Worm (Caenorhabditis elegans) whole organism, L4 larva: ENCODE results near the gene C34E7.3.

ENCODE experiments used
- F10B5.3 ChIP-seq: sonication (generic microtip); optimal IDR thresholded peaks from 2 replicates; lab custom pipeline; 2016; ENCODE audit warnings: mild to moderate bottlenecking, missing genetic modification characterization, missing compliant biosample characterization
- F26F4.8 ChIP-seq: fragments of 200-800 bp; sonication (Bioruptor generic); conservative IDR thresholded peaks from 2 replicates; pipeline ENCODE4 v1.3.6; 2022; ENCODE audit warnings: missing genetic modification characterization, missing compliant biosample characterization
- F37D6.2 ChIP-seq: sonication (generic microtip); optimal IDR thresholded peaks from 2 replicates; lab custom pipeline; 2016; ENCODE audit warnings: mild to moderate bottlenecking, missing genetic modification characterization, missing compliant biosample characterization
- F44E2.7 ChIP-seq: fragments of 200-800 bp; sonication (Bioruptor generic); IDR thresholded peaks from 2 replicates; pipeline ENCODE4 v2.1.2; 2022; ENCODE audit warnings: missing genetic modification characterization, missing compliant biosample characterization
- T20F7.1 ChIP-seq: fragments of 200-800 bp; sonication (Bioruptor generic); optimal IDR thresholded peaks from 2 replicates; lab custom pipeline; 2018; ENCODE audit warnings: mild to moderate bottlenecking, missing genetic modification characterization, missing compliant biosample characterization
- Y5F2A.4 ChIP-seq: fragments of 200-800 bp; sonication (Bioruptor generic); optimal IDR thresholded peaks from 2 replicates; lab custom pipeline; 2018; ENCODE audit warnings: mild to moderate bottlenecking, missing genetic modification characterization, missing compliant biosample characterization
- aly-2 ChIP-seq: sonication (generic microtip); optimal IDR thresholded peaks from 2 replicates; lab custom pipeline; 2018; ENCODE audit warnings: missing biosample characterization, missing genetic modification characterization
- ama-1 ChIP-seq: fragments of 150-350 bp; optimal IDR thresholded peaks from 2 replicates; lab custom pipeline; 2014; ENCODE audit warnings: inconsistent platforms, mixed read lengths
- arid-1 ChIP-seq: fragments of 200-800 bp; sonication (Bioruptor generic); conservative IDR thresholded peaks from 2 replicates; pipeline ENCODE4 v1.3.6; 2022; ENCODE audit warnings: missing genetic modification reagents, missing genetic modification characterization, missing compliant biosample characterization
- cey-2 ChIP-seq: sonication (generic microtip); optimal IDR thresholded peaks from 3 replicates; lab custom pipeline; 2017; ENCODE audit warnings: missing genetic modification characterization, mild to moderate bottlenecking, missing compliant biosample characterization, antibody characterized with exemption, borderline replicate concordance; ENCODE audit not compliant: insufficient read depth
- ctbp-1 ChIP-seq: fragments of 200-800 bp; sonication (Bioruptor generic); IDR thresholded peaks from 2 replicates; pipeline ENCODE4 v1.3.6; 2022; ENCODE audit warnings: missing genetic modification reagents, missing genetic modification characterization, missing compliant biosample characterization
- daf-16 ChIP-seq, 3 experiments: sonication (generic microtip); optimal IDR thresholded peaks; 2 replicates each; lab custom pipeline; 2016 to 2017; ENCODE audit warnings: missing genetic modification characterization in 3 of 3, missing genetic modification reagents in 3 of 3, mild to moderate bottlenecking in 2 of 3, missing compliant biosample characterization in 2 of 3, missing biosample characterization in 1 of 3, moderate library complexity in 1 of 3
- dmd-6 ChIP-seq: fragments of 200-800 bp; sonication (Bioruptor generic); IDR thresholded peaks from 2 replicates; pipeline ENCODE4 v1.3.6; 2022; ENCODE audit warnings: missing genetic modification reagents, missing genetic modification characterization, missing compliant biosample characterization
- dmd-8 ChIP-seq: fragments of 200-800 bp; sonication (Bioruptor generic); IDR thresholded peaks from 2 replicates; pipeline ENCODE4 v1.3.6; 2022; ENCODE audit warnings: missing genetic modification characterization, missing compliant biosample characterization
- dpl-1 ChIP-seq: fragments of 150-350 bp; optimal IDR thresholded peaks from 2 replicates; lab custom pipeline; 2014; ENCODE audit warnings: missing biosample characterization, missing genetic modification reagents, missing genetic modification characterization
- dve-1 ChIP-seq: sonication (generic microtip); optimal IDR thresholded peaks from 2 replicates; lab custom pipeline; 2017; ENCODE audit warnings: antibody characterized with exemption, mild to moderate bottlenecking, missing genetic modification characterization, missing compliant biosample characterization; ENCODE audit not compliant: insufficient read depth
- egl-43 ChIP-seq: fragments of 200-800 bp; sonication (Bioruptor generic); IDR thresholded peaks from 2 replicates; pipeline ENCODE4 v1.3.6; 2022; ENCODE audit warnings: missing genetic modification reagents, missing genetic modification characterization, missing compliant biosample characterization
- fkh-10 ChIP-seq: fragments of 150-350 bp; optimal IDR thresholded peaks from 2 replicates; lab custom pipeline; 2014; ENCODE audit warnings: missing biosample characterization, missing genetic modification reagents, missing genetic modification characterization
- gei-8 ChIP-seq: fragments of 200-800 bp; sonication (Bioruptor generic); optimal IDR thresholded peaks from 2 replicates; lab custom pipeline; 2018; ENCODE audit warnings: mild to moderate bottlenecking, missing genetic modification characterization, missing compliant biosample characterization
- hif-1 ChIP-seq, 2 experiments: sonication (generic microtip); optimal IDR thresholded peaks; 2 replicates each; lab custom pipeline; 2016 to 2017; ENCODE audit warnings: missing compliant biosample characterization in 2 of 2, missing genetic modification characterization in 2 of 2, missing genetic modification reagents in 2 of 2, missing genotype in 2 of 2, mild to moderate bottlenecking in 1 of 2
- hlh-11 ChIP-seq: fragments of 200-800 bp; sonication (Bioruptor generic); optimal IDR thresholded peaks from 2 replicates; lab custom pipeline; 2018; ENCODE audit warnings: mild to moderate bottlenecking, missing genetic modification characterization, missing compliant biosample characterization
- hlh-30 ChIP-seq: sonication (generic microtip); optimal IDR thresholded peaks from 2 replicates; lab custom pipeline; 2017; ENCODE audit warnings: antibody characterized with exemption, mild to moderate bottlenecking, missing genetic modification characterization, missing compliant biosample characterization; ENCODE audit not compliant: insufficient read depth
- lin-38 ChIP-seq: fragments of 200-800 bp; sonication (Bioruptor generic); IDR thresholded peaks from 2 replicates; pipeline ENCODE4 v1.3.6; 2022; ENCODE audit warnings: missing genetic modification reagents, missing genetic modification characterization, missing compliant biosample characterization
- madf-5 ChIP-seq, 2 experiments: fragments of 200-800 bp; sonication (Bioruptor generic); IDR thresholded peaks; 2 replicates each; pipeline ENCODE4 v1.3.6; 2022; ENCODE audit warnings: missing compliant biosample characterization in 2 of 2, missing genetic modification characterization in 2 of 2
- mdl-1 ChIP-seq, 2 experiments: fragments of 150-350 bp in 1 of 2; sonication (generic microtip) in 1 of 2; optimal IDR thresholded peaks; 2 replicates each; lab custom pipeline; 2014 to 2017; ENCODE audit warnings: missing biosample characterization in 2 of 2, missing genetic modification characterization in 2 of 2
- mxl-2 ChIP-seq: fragments of 200-800 bp; sonication (Bioruptor generic); conservative IDR thresholded peaks from 2 replicates; pipeline ENCODE4 v1.3.6; 2022; ENCODE audit warnings: missing genetic modification reagents, missing genetic modification characterization, missing compliant biosample characterization
- mxl-3 ChIP-seq: fragments of 200-800 bp; sonication (Bioruptor generic); optimal IDR thresholded peaks from 2 replicates; lab custom pipeline; 2018; ENCODE audit warnings: mild to moderate bottlenecking, missing genetic modification characterization, missing compliant biosample characterization
- nhr-102 ChIP-seq: sonication (generic microtip); optimal IDR thresholded peaks from 2 replicates; lab custom pipeline; 2016; ENCODE audit warnings: mild to moderate bottlenecking, missing genetic modification characterization, moderate library complexity, missing compliant biosample characterization
- nhr-11 ChIP-seq: fragments of 150-350 bp; optimal IDR thresholded peaks from 2 replicates; lab custom pipeline; 2014; ENCODE audit warnings: missing biosample characterization, missing genetic modification characterization
- nhr-28 ChIP-seq: fragments of 150-350 bp; optimal IDR thresholded peaks from 2 replicates; lab custom pipeline; 2014; ENCODE audit warnings: missing biosample characterization, missing genetic modification characterization
- nhr-41 ChIP-seq: fragments of 200-800 bp; sonication (Bioruptor generic); IDR thresholded peaks from 2 replicates; pipeline ENCODE4 v1.3.6; 2022; ENCODE audit warnings: missing genetic modification reagents, missing genetic modification characterization, missing compliant biosample characterization
- nhr-42 ChIP-seq: fragments of 200-800 bp; sonication (Bioruptor generic); IDR thresholded peaks from 2 replicates; pipeline ENCODE4 v1.3.6; 2022; ENCODE audit warnings: missing genetic modification characterization, missing compliant biosample characterization
- nhr-76 ChIP-seq: fragments of 150-350 bp; optimal IDR thresholded peaks from 2 replicates; lab custom pipeline; 2014; ENCODE audit warnings: missing biosample characterization, missing genetic modification characterization
- php-3 ChIP-seq: fragments of 200-800 bp; sonication (Bioruptor generic); IDR thresholded peaks from 2 replicates; pipeline ENCODE4 v1.3.6; 2022; ENCODE audit warnings: missing genetic modification reagents, missing genetic modification characterization, missing compliant biosample characterization
- pqm-1 ChIP-seq: sonication (generic microtip); optimal IDR thresholded peaks from 2 replicates; lab custom pipeline; 2017; ENCODE audit warnings: missing biosample characterization, missing genetic modification characterization
- skn-1 ChIP-seq: fragments of 150-350 bp; optimal IDR thresholded peaks from 2 replicates; lab custom pipeline; 2014; ENCODE audit warnings: missing biosample characterization, missing genetic modification characterization
- snpc-1.2 ChIP-seq: fragments of 200-800 bp; sonication (Bioruptor generic); IDR thresholded peaks from 2 replicates; pipeline ENCODE4 v1.3.6; 2022; ENCODE audit warnings: missing genetic modification reagents, missing genetic modification characterization, missing compliant biosample characterization
- tag-97 ChIP-seq: fragments of 200-800 bp; sonication (Bioruptor generic); IDR thresholded peaks from 2 replicates; pipeline ENCODE4 v1.3.6; 2022; ENCODE audit warnings: missing genetic modification characterization, missing compliant biosample characterization
- unc-130 ChIP-seq: sonication (generic microtip); optimal IDR thresholded peaks from 2 replicates; lab custom pipeline; 2016; ENCODE audit warnings: missing genetic modification reagents, missing genetic modification characterization, missing compliant biosample characterization
- unc-39 ChIP-seq: sonication (generic microtip); optimal IDR thresholded peaks from 2 replicates; lab custom pipeline; 2017; ENCODE audit warnings: missing biosample characterization, missing genetic modification characterization
- unc-62 ChIP-seq, 3 experiments: fragments of 150-350 bp in 1 of 3; sonication (generic microtip); optimal IDR thresholded peaks in 2 of 3; peaks in 1 of 3; 1 replicate in 1 of 3; 2 replicates in 2 of 3; lab custom pipeline; 2014 to 2017; ENCODE audit warnings: missing biosample characterization in 3 of 3, missing genetic modification characterization in 3 of 3, missing genetic modification reagents in 3 of 3, missing genotype in 1 of 3
- zag-1 ChIP-seq: fragments of 150-350 bp; optimal IDR thresholded peaks from 2 replicates; lab custom pipeline; 2014; ENCODE audit warnings: missing biosample characterization, missing genetic modification characterization
- zip-11 ChIP-seq: fragments of 200-800 bp; sonication (Bioruptor generic); IDR thresholded peaks from 2 replicates; pipeline ENCODE4 v1.3.6; 2022; ENCODE audit warnings: missing genetic modification characterization, missing compliant biosample characterization
- ztf-7 ChIP-seq: fragments of 150-350 bp; optimal IDR thresholded peaks from 2 replicates; lab custom pipeline; 2014; ENCODE audit warnings: missing biosample characterization, missing genetic modification characterization

The C34E7.3 gene

ce11 chrX:12978569-12978968, 48.5 kb downstream of the C34E7.3 start:
- peak; percentile 4 for TF ChIP-seq hlh-30
- TF ChIP-seq nhr-11: no peak
- peak in 1 of 2 experiments; percentile 98 for TF ChIP-seq unc-62 (GFP tag; optimal IDR thresholded peaks at IDR 0.05 in 1 of 2; lab: Kevin White, UChicago)
- TF ChIP-seq unc-62 (tag; optimal IDR thresholded peaks at IDR 0.05; lab: Kevin White, UChicago): no peak
- TF ChIP-seq F10B5.3: no peak
- peak; percentile 4 for TF ChIP-seq hlh-11 (tag; lab: Kevin White, UChicago)
- no peak for TF ChIP-seq mdl-1 (tag; optimal IDR thresholded peaks at IDR 0.05; lab: Kevin White, UChicago)

ce11 chrX:12979747-12980146, 49.7 kb downstream of the C34E7.3 start:
- TF ChIP-seq php-3 (GFP tag; lab: Robert Waterston, UW) (no peak), nhr-42 (GFP tag; lab: Robert Waterston, UW) (no peak), dve-1 (tag; lab: Kevin White, UChicago) (peak; percentile 7), dmd-6 (peak; percentile 47), T20F7.1 (GFP tag; lab: Kevin White, UChicago) (no peak), zag-1 (tag; lab: Kevin White, UChicago) (no peak), fkh-10 (no peak), nhr-28 (tag; lab: Kevin White, UChicago) (peak; percentile 2), dmd-8 (GFP tag; lab: Robert Waterston, UW) (no peak), unc-62 (GFP tag; optimal IDR thresholded peaks at IDR 0.05 in 1 of 2; lab: Kevin White, UChicago) (peak in 1 of 2 experiments; percentile 11), unc-62 (tag; optimal IDR thresholded peaks at IDR 0.05; lab: Kevin White, UChicago) (no peak), hif-1 (tag; optimal IDR thresholded peaks at IDR 0.05; lab: Kevin White, UChicago) (no peak), nhr-102 (no peak), pqm-1 (peak; percentile 77), ctbp-1 (GFP tag; lab: Robert Waterston, UW) (no peak), F37D6.2 (tag; lab: Kevin White, UChicago) (no peak), Y5F2A.4 (GFP tag; lab: Kevin White, UChicago) (no peak), F26F4.8 (GFP tag; lab: Robert Waterston, UW) (no peak), lin-38 (GFP tag; lab: Robert Waterston, UW) (no peak), tag-97 (GFP tag; lab: Robert Waterston, UW) (no peak), ama-1 (lab: Kevin White, UChicago) (no peak), hlh-11 (tag; lab: Kevin White, UChicago) (peak; percentile 18), daf-16 (GFP tag; optimal IDR thresholded peaks at IDR 0.05; lab: Kevin White, UChicago) (no peak), daf-16 (tag; optimal IDR thresholded peaks at IDR 0.05; lab: Kevin White, UChicago) (peak; percentile 56), skn-1 (tag; lab: Kevin White, UChicago) (no peak), ztf-7 (tag; lab: Kevin White, UChicago) (no peak), mxl-3 (GFP tag; lab: Kevin White, UChicago) (peak; percentile 36), gei-8 (GFP tag; lab: Kevin White, UChicago) (no peak), cey-2 (tag; lab: Kevin White, UChicago) (no peak), snpc-1.2 (GFP tag; lab: Robert Waterston, UW) (no peak), aly-2 (tag; lab: Kevin White, UChicago) (no peak), unc-130 (GFP tag; lab: Kevin White, UChicago) (no peak), mxl-2 (no peak)

- TF ChIP-seq Y5F2A.4 (GFP tag; lab: Kevin White, UChicago) (no peak), pqm-1 (peak; percentile 31), egl-43 (GFP tag; lab: Robert Waterston, UW) (no peak), mxl-3 (GFP tag; lab: Kevin White, UChicago) (peak; percentile 34), arid-1 (GFP tag; lab: Robert Waterston, UW) (no peak), hlh-11 (tag; lab: Kevin White, UChicago) (peak; percentile 49), dpl-1 (GFP tag; lab: Kevin White, UChicago) (no peak), ztf-7 (tag; lab: Kevin White, UChicago) (no peak), unc-39 (tag; lab: Kevin White, UChicago) (no peak), dve-1 (tag; lab: Kevin White, UChicago) (peak; percentile 6), F44E2.7 (GFP tag; lab: Robert Waterston, UW) (no peak), dmd-6 (peak; percentile 46), nhr-28 (tag; lab: Kevin White, UChicago) (peak; percentile 56), php-3 (GFP tag; lab: Robert Waterston, UW) (peak; percentile 53; the same call in 1 of the 2 replicates), madf-5 (GFP tag; IDR thresholded peaks at IDR 0.05; lab: Robert Waterston, UW) (no peak), zip-11 (no peak), ama-1 (lab: Kevin White, UChicago) (no peak), dmd-8 (GFP tag; lab: Robert Waterston, UW) (no peak), daf-16 (GFP tag; optimal IDR thresholded peaks at IDR 0.05; lab: Kevin White, UChicago) (no peak), daf-16 (tag; optimal IDR thresholded peaks at IDR 0.05; lab: Kevin White, UChicago) (peak; percentile 94), nhr-41 (GFP tag; lab: Robert Waterston, UW) (no peak), nhr-76 (tag; lab: Kevin White, UChicago) (no peak)
These were observed 51.3 kb downstream of the C34E7.3 start, which contains the start of gene scav-4 for ce11 chrX:12981393-12981792. Gene scav-4 (plus strand): TSS chrX:12981775.
